Fruit fly (Drosophila melanogaster) whole organism, wandering third instar larva: ENCODE data around the gene CG10669.
A peak's percentile ranks its signal among the peaks of the same experiment; 100 is the strongest.

ENCODE experiments used
- Abd-B ChIP-seq: fragments of >200 bp; optimal IDR thresholded peaks from 2 replicates; lab custom pipeline; 2017; ENCODE audit warnings: missing biosample characterization, missing genetic modification characterization
- CG9705 ChIP-seq: fragments of 200-800 bp; sonication (Bioruptor generic); optimal IDR thresholded peaks from 2 replicates; lab custom pipeline; 2018; ENCODE audit warnings: missing biosample characterization, mild to moderate bottlenecking, missing genetic modification characterization
- CrebA ChIP-seq: fragments of 200-800 bp; sonication (Bioruptor generic); optimal IDR thresholded peaks from 2 replicates; lab custom pipeline; 2016; ENCODE audit warnings: missing biosample characterization, mild to moderate bottlenecking, missing genetic modification characterization, borderline replicate concordance
- Dif ChIP-seq: fragments of 200-275, 200-300 bp; sonication (Bioruptor generic); optimal IDR thresholded peaks from 2 replicates; lab custom pipeline; 2018; ENCODE audit warnings: missing biosample characterization, missing genetic modification characterization; ENCODE audit not compliant: partially characterized antibody
- HLH106 ChIP-seq: fragments of 200-800 bp; optimal IDR thresholded peaks from 3 replicates; lab custom pipeline; 2019; ENCODE audit warnings: missing biosample characterization, mild to moderate bottlenecking, missing genetic modification characterization, moderate library complexity
- Hr83 ChIP-seq: fragments of 200-300 bp; sonication (Bioruptor generic); optimal IDR thresholded peaks from 2 replicates; lab custom pipeline; 2016; ENCODE audit warnings: missing biosample characterization, mild to moderate bottlenecking, missing genetic modification characterization, moderate library complexity; ENCODE audit not compliant: poor library complexity, severe bottlenecking
- Jra ChIP-seq: sonication (Bioruptor generic); optimal IDR thresholded peaks from 2 replicates; lab custom pipeline; 2016; ENCODE audit warnings: missing biosample characterization, missing genetic modification characterization
- Mio ChIP-seq: sonication (Bioruptor generic); optimal IDR thresholded peaks from 2 replicates; lab custom pipeline; 2016; ENCODE audit warnings: missing biosample characterization, missing genetic modification characterization
- Myc ChIP-seq: fragments of >200 bp; optimal IDR thresholded peaks from 2 replicates; lab custom pipeline; 2017
- N ChIP-seq: fragments of >200 bp; optimal IDR thresholded peaks from 2 replicates; lab custom pipeline; 2018; ENCODE audit warnings: missing biosample characterization, missing external identifiers, missing genetic modification characterization
- OdsH ChIP-seq: fragments of 200-800 bp; sonication (Bioruptor generic); optimal IDR thresholded peaks from 2 replicates; lab custom pipeline; 2016; ENCODE audit warnings: missing biosample characterization, mild to moderate bottlenecking, missing genetic modification characterization
- Rel ChIP-seq, 2 experiments: fragments of 200-800 bp; sonication (Bioruptor generic) in 1 of 2; optimal IDR thresholded peaks; 2 replicates in 1 of 2; 3 replicates in 1 of 2; lab custom pipeline; 2016 to 2019; ENCODE audit warnings: mild to moderate bottlenecking in 2 of 2, missing biosample characterization in 2 of 2, missing genetic modification characterization in 2 of 2, moderate library complexity in 1 of 2
- Sp1 ChIP-seq: fragments of 200-800 bp; sonication (Bioruptor generic); optimal IDR thresholded peaks from 3 replicates; lab custom pipeline; 2019; ENCODE audit warnings: missing biosample characterization, mild to moderate bottlenecking, missing genetic modification characterization, moderate library complexity
- Vsx2 ChIP-seq: fragments of 200-300, 225-300 bp; sonication (Bioruptor generic); optimal IDR thresholded peaks from 2 replicates; lab custom pipeline; 2018; ENCODE audit warnings: missing biosample characterization, missing genetic modification characterization; ENCODE audit not compliant: partially characterized antibody
- br ChIP-seq: fragments of 200-800 bp; sonication (Bioruptor generic); optimal IDR thresholded peaks from 2 replicates; lab custom pipeline; 2016; ENCODE audit warnings: missing biosample characterization, missing genetic modification characterization
- brk ChIP-seq: fragments of 200-800 bp; sonication (Bioruptor generic); optimal IDR thresholded peaks from 2 replicates; lab custom pipeline; 2016; ENCODE audit warnings: missing biosample characterization, mild to moderate bottlenecking, missing genetic modification characterization
- dl ChIP-seq, 2 experiments: fragments of 175-275, 200-275 bp in 1 of 2; fragments of 200-275 bp in 1 of 2; sonication (Bioruptor generic); optimal IDR thresholded peaks; lab custom pipeline; 2018; ENCODE audit warnings: mild to moderate bottlenecking in 2 of 2, missing biosample characterization in 2 of 2, missing genetic modification characterization in 2 of 2, moderate library complexity in 2 of 2; ENCODE audit not compliant: partially characterized antibody in 2 of 2, insufficient read depth in 1 of 2
- dmrt93B ChIP-seq: fragments of 200-800 bp; sonication (Bioruptor generic); optimal IDR thresholded peaks from 2 replicates; lab custom pipeline; 2018; ENCODE audit warnings: missing biosample characterization, mild to moderate bottlenecking, missing genetic modification characterization
- ey ChIP-seq: fragments of 200-800 bp; sonication (Bioruptor generic); optimal IDR thresholded peaks from 2 replicates; lab custom pipeline; 2016; ENCODE audit warnings: missing biosample characterization, missing genetic modification characterization
- foxo ChIP-seq, 2 experiments: fragments of 200-800 bp; sonication (Bioruptor generic); optimal IDR thresholded peaks; 2 replicates in 1 of 2; 3 replicates in 1 of 2; lab custom pipeline; 2016 to 2017; ENCODE audit warnings: missing biosample characterization in 2 of 2, missing genetic modification characterization in 2 of 2
- fru ChIP-seq: fragments of 200-800 bp; sonication (Bioruptor generic); optimal IDR thresholded peaks from 3 replicates; lab custom pipeline; 2016; ENCODE audit warnings: missing biosample characterization, mild to moderate bottlenecking, missing genetic modification characterization
- h ChIP-seq: fragments of 200-800 bp; sonication (Bioruptor generic); optimal IDR thresholded peaks from 3 replicates; lab custom pipeline; 2016; ENCODE audit warnings: missing biosample characterization, mild to moderate bottlenecking, missing genetic modification characterization
- jim ChIP-seq: fragments of 175-275, 200-325 bp; sonication (Bioruptor generic); optimal IDR thresholded peaks from 2 replicates; lab custom pipeline; 2016; ENCODE audit warnings: missing biosample characterization, mild to moderate bottlenecking, missing genetic modification characterization
- pan ChIP-seq: fragments of >200 bp; optimal IDR thresholded peaks from 2 replicates; lab custom pipeline; 2017
- psq ChIP-seq: fragments of 200-800 bp; sonication (Bioruptor generic); optimal IDR thresholded peaks from 3 replicates; lab custom pipeline; 2017; ENCODE audit warnings: missing biosample characterization, mild to moderate bottlenecking, missing genetic modification characterization, moderate library complexity
- rgr ChIP-seq: fragments of 200-800 bp; sonication (Bioruptor generic); optimal IDR thresholded peaks from 3 replicates; lab custom pipeline; 2016; ENCODE audit warnings: missing biosample characterization, mild to moderate bottlenecking, missing genetic modification characterization
- sage ChIP-seq: fragments of 200-800 bp; sonication (Bioruptor generic); optimal IDR thresholded peaks from 2 replicates; lab custom pipeline; 2016; ENCODE audit warnings: missing biosample characterization, mild to moderate bottlenecking, missing genetic modification characterization
- sv ChIP-seq: fragments of 200-800 bp; sonication (Bioruptor generic); optimal IDR thresholded peaks from 3 replicates; lab custom pipeline; 2016; ENCODE audit warnings: missing biosample characterization, missing genetic modification characterization
- tai ChIP-seq: sonication (Bioruptor generic); optimal IDR thresholded peaks from 2 replicates; lab custom pipeline; 2016; ENCODE audit warnings: missing biosample characterization, missing genetic modification characterization
- usp ChIP-seq: fragments of >200 bp; optimal IDR thresholded peaks from 2 replicates; lab custom pipeline; 2017; ENCODE audit warnings: missing biosample characterization, missing genetic modification characterization
- woc ChIP-seq: sonication (Bioruptor generic); optimal IDR thresholded peaks from 2 replicates; lab custom pipeline; 2016; ENCODE audit warnings: missing biosample characterization, mild to moderate bottlenecking, missing genetic modification characterization

CG10669 gene

DNA sequence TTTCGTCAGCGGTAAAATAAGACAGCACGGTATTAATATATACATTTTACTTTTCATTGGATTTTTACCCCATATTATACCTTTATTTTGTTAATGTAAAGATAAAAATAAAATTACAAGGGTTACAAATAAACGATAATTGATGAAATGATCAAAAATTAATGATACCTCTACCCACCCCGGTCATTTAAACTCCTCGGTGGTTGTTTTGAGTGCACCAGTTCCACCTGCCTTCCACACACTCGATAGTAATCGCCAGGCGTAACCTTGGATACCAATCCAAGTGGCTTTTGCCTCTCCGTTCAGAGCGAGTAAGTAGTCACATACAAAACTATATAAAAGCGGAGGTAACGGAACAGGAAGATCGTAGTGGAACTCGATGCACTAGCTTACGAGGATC, 4.9 kb upstream of the CG10669 start, which contains the start of gene rha:
TSS of gene rha (plus strand) at position 301 of the 400 bp plus-strand sequence.
- TF ChIP-seq sage (no peak), Jra (GFP tag; lab: Kevin White, UChicago) (no peak), dmrt93B (no peak), OdsH (GFP tag; lab: Kevin White, UChicago) (no peak), brk (no peak)

DNA sequence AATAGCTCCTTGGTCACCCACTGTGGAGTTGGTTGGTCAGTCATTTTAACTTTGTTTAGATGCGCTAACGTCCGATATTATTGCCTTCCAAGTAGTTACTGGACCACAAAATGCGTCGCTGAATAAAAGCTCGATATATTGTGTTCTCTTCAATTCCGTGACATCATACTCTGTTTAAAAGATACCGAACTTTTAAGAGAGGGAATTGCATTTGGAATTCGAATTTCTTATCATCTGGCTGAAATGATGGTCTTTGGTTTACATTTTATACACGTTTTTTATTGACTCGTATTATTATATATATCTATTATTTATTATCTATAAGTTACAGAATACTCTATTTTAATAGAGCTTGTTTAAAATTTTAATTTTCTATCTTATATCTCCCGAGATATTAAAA, 3.9 kb downstream of the CG10669 start, which contains the start of gene CHKov2:
TSS of gene CHKov2 (minus strand) at position 101 of the 400 bp plus-strand sequence.
- TF ChIP-seq Rel (GFP tag; optimal IDR thresholded peaks at IDR 0.05; lab: Kevin White, UChicago) (no peak), Rel (tag; optimal IDR thresholded peaks at IDR 0.05; lab: Kevin White, UChicago) (no peak), h (no peak), sv (no peak), woc (no peak), Hr83 (no peak), dl (GFP tag; optimal IDR thresholded peaks at IDR 0.05; lab: Kevin White, UChicago; ENCODE audit: insufficient read depth in 1 of 2, partially characterized antibody in 2 of 2) (no peak), Mio (GFP tag; lab: Kevin White, UChicago) (no peak), HLH106 (no peak), fru (GFP tag; lab: Kevin White, UChicago) (no peak), OdsH (GFP tag; lab: Kevin White, UChicago) (no peak), ey (GFP tag; lab: Kevin White, UChicago) (no peak), CrebA (GFP tag; lab: Kevin White, UChicago) (no peak), sage (no peak), N (GFP tag; lab: Kevin White, UChicago) (no peak), pan (lab: Kevin White, UChicago) (no peak), Sp1 (GFP tag; lab: Kevin White, UChicago) (no peak), rgr (GFP tag; lab: Kevin White, UChicago) (no peak), jim (no peak), br (GFP tag; lab: Kevin White, UChicago) (no peak), Myc (lab: Kevin White, UChicago) (no peak)

DNA sequence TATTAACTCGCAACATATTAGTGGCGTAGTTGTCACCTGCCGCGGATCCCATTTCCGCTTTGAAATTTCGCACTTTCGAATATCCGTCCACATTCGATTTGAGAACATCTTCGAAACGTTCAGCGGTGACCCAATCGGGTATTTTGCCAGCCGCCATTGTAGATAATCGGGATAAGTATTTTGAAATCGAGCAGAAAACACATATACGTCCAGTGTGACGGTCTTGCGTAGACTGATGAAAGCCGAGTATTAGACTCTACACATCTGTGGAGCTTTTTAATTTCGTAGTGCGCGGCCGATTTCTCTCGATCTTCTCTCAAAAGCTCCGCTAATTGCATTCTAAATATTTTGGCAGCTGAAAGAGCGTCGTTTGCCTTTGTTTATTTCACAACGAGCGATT, 6.0 kb downstream of the CG10669 start, which contains the start of gene CHKov1:
TSS of gene CHKov1 (minus strand) at position 238 of the 400 bp plus-strand sequence.
- peak; percentile 9 to 15 for TF ChIP-seq dl (GFP tag; optimal IDR thresholded peaks at IDR 0.05; lab: Kevin White, UChicago; ENCODE audit: insufficient read depth in 1 of 2, partially characterized antibody in 2 of 2)
- TF ChIP-seq Rel (GFP tag; optimal IDR thresholded peaks at IDR 0.05; lab: Kevin White, UChicago) = peak; percentile 31
- peak; percentile 84 for TF ChIP-seq Rel (tag; optimal IDR thresholded peaks at IDR 0.05; lab: Kevin White, UChicago)
- peak; percentile 33 for TF ChIP-seq rgr (GFP tag; lab: Kevin White, UChicago)
- TF ChIP-seq ey (GFP tag; lab: Kevin White, UChicago) = no peak
- peak; percentile 40 for TF ChIP-seq Dif (GFP tag; lab: Kevin White, UChicago)
- TF ChIP-seq Vsx2 (GFP tag; lab: Kevin White, UChicago) = peak; percentile 14
- no peak for TF ChIP-seq tai
- TF ChIP-seq OdsH (GFP tag; lab: Kevin White, UChicago) = peak; percentile 42
- no peak for TF ChIP-seq dmrt93B
- TF ChIP-seq, all 38 proteins: peak for 6

DNA sequence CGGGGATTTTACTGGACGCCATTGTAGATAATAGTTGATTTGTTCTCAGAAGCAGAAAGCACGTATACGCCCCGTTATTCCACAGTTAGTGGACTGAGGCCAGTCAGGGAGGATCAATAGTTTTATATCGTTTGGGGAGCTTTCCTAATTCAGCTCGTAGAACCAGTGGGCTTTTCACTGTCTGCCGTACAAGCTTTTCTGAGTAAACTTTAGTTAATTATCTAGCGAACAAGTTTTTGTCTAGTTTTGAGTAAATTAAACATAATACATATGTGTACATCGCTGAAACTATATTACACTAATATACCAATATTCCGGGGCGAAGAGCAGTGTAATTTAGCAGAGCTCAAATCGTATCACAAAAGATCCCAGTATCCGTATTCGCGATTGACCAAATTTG, 12.4 kb downstream of the CG10669 start, which contains the start of gene CG10562:
TSS of gene CG10562 (minus strand) at position 101 of the 400 bp plus-strand sequence.
- TF ChIP-seq rgr (GFP tag; lab: Kevin White, UChicago) = no peak
- no peak for TF ChIP-seq brk
- TF ChIP-seq, all 38 proteins: peak for 0

DNA sequence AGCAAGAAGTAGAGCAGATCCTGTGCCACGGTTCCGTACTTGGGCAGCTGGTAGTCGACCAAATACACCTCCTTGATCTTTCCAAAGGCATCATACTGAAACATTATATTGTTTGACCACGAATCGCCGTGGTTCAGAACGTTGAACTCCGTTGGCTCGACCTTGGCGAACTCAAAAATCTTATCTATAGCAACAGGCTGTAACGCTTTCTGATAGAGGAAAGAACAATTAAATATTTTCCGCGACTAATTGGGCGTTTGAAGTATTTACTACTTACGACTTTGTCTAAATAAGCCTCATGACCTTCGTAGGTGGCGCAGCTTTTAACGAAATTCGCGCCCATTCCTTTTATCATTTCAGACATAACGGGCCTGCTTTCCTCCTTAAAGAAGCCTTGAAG, 13.4 kb downstream of the CG10669 start:
- TF ChIP-seq sv (no peak), CrebA (GFP tag; lab: Kevin White, UChicago) (no peak), Dif (GFP tag; lab: Kevin White, UChicago) (no peak), Myc (lab: Kevin White, UChicago) (no peak), brk (no peak), Abd-B (GFP tag; lab: Kevin White, UChicago) (no peak), Jra (GFP tag; lab: Kevin White, UChicago) (no peak), ey (GFP tag; lab: Kevin White, UChicago) (no peak), h (no peak), psq (GFP tag; lab: Kevin White, UChicago) (no peak), N (GFP tag; lab: Kevin White, UChicago) (no peak), woc (no peak), CG9705 (no peak), dl (GFP tag; optimal IDR thresholded peaks at IDR 0.05; lab: Kevin White, UChicago; ENCODE audit: insufficient read depth in 1 of 2, partially characterized antibody in 2 of 2) (no peak), usp (GFP tag; lab: Kevin White, UChicago) (no peak), foxo (GFP tag; optimal IDR thresholded peaks at IDR 0.05; lab: Kevin White, UChicago) (no peak)
